Worm (Caenorhabditis elegans): ENCODE measurements around the gene mltn-12.

ce11 chrIV:9037063-9037462 lies 44.2 kb downstream of the mltn-12 start, which contains the start of gene C53D6.7:
- no peak for TF ChIP-seq nhr-11 (tag; optimal IDR thresholded peaks at IDR 0.05)
- TF ChIP-seq egl-27 (tag; optimal IDR thresholded peaks at IDR 0.05) = no peak
- TF ChIP-seq set-16 (GFP tag; IDR thresholded peaks at IDR 0.05) = no peak
- TF ChIP-seq cey-2 (tag; optimal IDR thresholded peaks at IDR 0.05; ENCODE audit: borderline replicate concordance, insufficient read depth) = no peak
- TF ChIP-seq unc-39 (tag; optimal IDR thresholded peaks at IDR 0.05) = no peak
- TF ChIP-seq pqm-1 (tag; optimal IDR thresholded peaks at IDR 0.05) = no peak
- TF ChIP-seq ama-1 (optimal IDR thresholded peaks at IDR 0.05) = no peak
- no peak for TF ChIP-seq pha-4 (GFP tag; IDR thresholded peaks at IDR 0.05)
- no peak for TF ChIP-seq pha-4 (tag; optimal IDR thresholded peaks at IDR 0.05)

All from whole organism, L4 larva.